Worm (Caenorhabditis elegans) whole organism, L4 larva: ENCODE data around the gene R04E5.9.

Source experiments
- D1046.2 ChIP-seq: fragments of 200-800 bp; sonication (Bioruptor generic); IDR thresholded peaks from 2 replicates; pipeline ENCODE4 v1.3.6; 2022; ENCODE audit warnings: missing genetic modification characterization, missing compliant biosample characterization
- F37D6.2 ChIP-seq: sonication (generic microtip); optimal IDR thresholded peaks from 2 replicates; lab custom pipeline; 2016; ENCODE audit warnings: mild to moderate bottlenecking, missing genetic modification characterization, missing compliant biosample characterization
- T20F7.1 ChIP-seq: fragments of 200-800 bp; sonication (Bioruptor generic); optimal IDR thresholded peaks from 2 replicates; lab custom pipeline; 2018; ENCODE audit warnings: mild to moderate bottlenecking, missing genetic modification characterization, missing compliant biosample characterization
- T26A8.4 ChIP-seq: fragments of 200-800 bp; sonication (Bioruptor generic); IDR thresholded peaks from 2 replicates; pipeline ENCODE4 v1.3.6; 2022; ENCODE audit warnings: missing genetic modification characterization, missing compliant biosample characterization
- Y105C5A.15 ChIP-seq: fragments of 200-800 bp; sonication (Bioruptor generic); IDR thresholded peaks from 2 replicates; pipeline ENCODE4 v1.3.6; 2022; ENCODE audit warnings: missing genetic modification characterization, missing compliant biosample characterization
- aha-1 ChIP-seq: fragments of 150-350 bp; peaks from one replicate; lab custom pipeline; 2014; ENCODE audit warnings: missing biosample characterization, missing genetic modification characterization
- ama-1 ChIP-seq: fragments of 150-350 bp; optimal IDR thresholded peaks from 2 replicates; lab custom pipeline; 2014; ENCODE audit warnings: inconsistent platforms, mixed read lengths
- arid-1 ChIP-seq: fragments of 200-800 bp; sonication (Bioruptor generic); conservative IDR thresholded peaks from 2 replicates; pipeline ENCODE4 v1.3.6; 2022; ENCODE audit warnings: missing genetic modification reagents, missing genetic modification characterization, missing compliant biosample characterization
- ceh-28 ChIP-seq: fragments of 150-350 bp; optimal IDR thresholded peaks from 2 replicates; lab custom pipeline; 2014; ENCODE audit warnings: missing biosample characterization, missing genetic modification reagents, missing genetic modification characterization
- ceh-44 ChIP-seq: fragments of 200-800 bp; sonication (Bioruptor generic); IDR thresholded peaks from 2 replicates; pipeline ENCODE4 v1.3.6; 2022; ENCODE audit warnings: missing genetic modification reagents, missing genetic modification characterization, missing compliant biosample characterization
- ctbp-1 ChIP-seq: fragments of 200-800 bp; sonication (Bioruptor generic); IDR thresholded peaks from 2 replicates; pipeline ENCODE4 v1.3.6; 2022; ENCODE audit warnings: missing genetic modification reagents, missing genetic modification characterization, missing compliant biosample characterization
- daf-16 ChIP-seq, 3 experiments: sonication (generic microtip); optimal IDR thresholded peaks; 2 replicates each; lab custom pipeline; 2016 to 2017; ENCODE audit warnings: missing genetic modification characterization in 3 of 3, missing genetic modification reagents in 3 of 3, mild to moderate bottlenecking in 2 of 3, missing compliant biosample characterization in 2 of 3, missing biosample characterization in 1 of 3, moderate library complexity in 1 of 3
- dmd-6 ChIP-seq: fragments of 200-800 bp; sonication (Bioruptor generic); IDR thresholded peaks from 2 replicates; pipeline ENCODE4 v1.3.6; 2022; ENCODE audit warnings: missing genetic modification reagents, missing genetic modification characterization, missing compliant biosample characterization
- dmd-8 ChIP-seq: fragments of 200-800 bp; sonication (Bioruptor generic); IDR thresholded peaks from 2 replicates; pipeline ENCODE4 v1.3.6; 2022; ENCODE audit warnings: missing genetic modification characterization, missing compliant biosample characterization
- dve-1 ChIP-seq: sonication (generic microtip); optimal IDR thresholded peaks from 2 replicates; lab custom pipeline; 2017; ENCODE audit warnings: antibody characterized with exemption, mild to moderate bottlenecking, missing genetic modification characterization, missing compliant biosample characterization; ENCODE audit not compliant: insufficient read depth
- egl-27 ChIP-seq: sonication (generic microtip); optimal IDR thresholded peaks from 3 replicates; lab custom pipeline; 2017; ENCODE audit warnings: missing biosample characterization, missing genetic modification reagents, missing genetic modification characterization
- egl-43 ChIP-seq: fragments of 200-800 bp; sonication (Bioruptor generic); IDR thresholded peaks from 2 replicates; pipeline ENCODE4 v1.3.6; 2022; ENCODE audit warnings: missing genetic modification reagents, missing genetic modification characterization, missing compliant biosample characterization
- fkh-10 ChIP-seq: fragments of 150-350 bp; optimal IDR thresholded peaks from 2 replicates; lab custom pipeline; 2014; ENCODE audit warnings: missing biosample characterization, missing genetic modification reagents, missing genetic modification characterization
- hif-1 ChIP-seq, 2 experiments: sonication (generic microtip); optimal IDR thresholded peaks; 2 replicates each; lab custom pipeline; 2016 to 2017; ENCODE audit warnings: missing compliant biosample characterization in 2 of 2, missing genetic modification characterization in 2 of 2, missing genetic modification reagents in 2 of 2, missing genotype in 2 of 2, mild to moderate bottlenecking in 1 of 2
- hlh-11 ChIP-seq: fragments of 200-800 bp; sonication (Bioruptor generic); optimal IDR thresholded peaks from 2 replicates; lab custom pipeline; 2018; ENCODE audit warnings: mild to moderate bottlenecking, missing genetic modification characterization, missing compliant biosample characterization
- jun-1 ChIP-seq: fragments of 150-350 bp; optimal IDR thresholded peaks from 2 replicates; lab custom pipeline; 2014; ENCODE audit warnings: missing biosample characterization, missing genetic modification reagents, missing genetic modification characterization
- lin-13 ChIP-seq: fragments of 150-350 bp; optimal IDR thresholded peaks from 2 replicates; lab custom pipeline; 2014; ENCODE audit warnings: missing biosample characterization, missing genetic modification reagents, missing genetic modification characterization
- lin-15B ChIP-seq: fragments of 150-350 bp; sonication (generic microtip); optimal IDR thresholded peaks from 3 replicates; lab custom pipeline; 2014; ENCODE audit warnings: missing biosample characterization, missing genetic modification characterization
- lin-39 ChIP-seq: fragments of 150-350 bp; optimal IDR thresholded peaks from 2 replicates; lab custom pipeline; 2014; ENCODE audit warnings: missing biosample characterization, missing genetic modification reagents, missing genetic modification characterization
- lir-3 ChIP-seq: sonication (generic microtip); optimal IDR thresholded peaks from 2 replicates; lab custom pipeline; 2016; ENCODE audit warnings: mild to moderate bottlenecking, missing genetic modification characterization, missing compliant biosample characterization
- lsy-2 ChIP-seq, 2 experiments: fragments of 150-350 bp in 1 of 2; sonication (generic microtip) in 1 of 2; optimal IDR thresholded peaks; 2 replicates each; lab custom pipeline; 2014 to 2017; ENCODE audit warnings: missing biosample characterization in 2 of 2, missing genetic modification characterization in 2 of 2
- madf-5 ChIP-seq, 2 experiments: fragments of 200-800 bp; sonication (Bioruptor generic); IDR thresholded peaks; 2 replicates each; pipeline ENCODE4 v1.3.6; 2022; ENCODE audit warnings: missing compliant biosample characterization in 2 of 2, missing genetic modification characterization in 2 of 2
- mep-1 ChIP-seq: fragments of 150-350 bp; sonication (generic microtip); optimal IDR thresholded peaks from 3 replicates; lab custom pipeline; 2014; ENCODE audit warnings: missing biosample characterization, missing genetic modification characterization
- mes-2 ChIP-seq: sonication (generic microtip); optimal IDR thresholded peaks from 2 replicates; lab custom pipeline; 2016; ENCODE audit warnings: missing genotype, mild to moderate bottlenecking, missing genetic modification characterization, missing compliant biosample characterization; ENCODE audit not compliant: poor library complexity, severe bottlenecking
- mxl-2 ChIP-seq: fragments of 200-800 bp; sonication (Bioruptor generic); conservative IDR thresholded peaks from 2 replicates; pipeline ENCODE4 v1.3.6; 2022; ENCODE audit warnings: missing genetic modification reagents, missing genetic modification characterization, missing compliant biosample characterization
- mxl-3 ChIP-seq: fragments of 200-800 bp; sonication (Bioruptor generic); optimal IDR thresholded peaks from 2 replicates; lab custom pipeline; 2018; ENCODE audit warnings: mild to moderate bottlenecking, missing genetic modification characterization, missing compliant biosample characterization
- nhr-10 ChIP-seq: fragments of 150-350 bp; optimal IDR thresholded peaks from 2 replicates; lab custom pipeline; 2014; ENCODE audit warnings: missing biosample characterization, missing genetic modification characterization
- nhr-102 ChIP-seq: sonication (generic microtip); optimal IDR thresholded peaks from 2 replicates; lab custom pipeline; 2016; ENCODE audit warnings: mild to moderate bottlenecking, missing genetic modification characterization, moderate library complexity, missing compliant biosample characterization
- nhr-11 ChIP-seq: fragments of 150-350 bp; optimal IDR thresholded peaks from 2 replicates; lab custom pipeline; 2014; ENCODE audit warnings: missing biosample characterization, missing genetic modification characterization
- nhr-111 ChIP-seq: fragments of 200-800 bp; sonication (Bioruptor generic); optimal IDR thresholded peaks from 2 replicates; lab custom pipeline; 2018; ENCODE audit warnings: mild to moderate bottlenecking, missing genetic modification characterization, missing compliant biosample characterization
- nhr-28 ChIP-seq: fragments of 150-350 bp; optimal IDR thresholded peaks from 2 replicates; lab custom pipeline; 2014; ENCODE audit warnings: missing biosample characterization, missing genetic modification characterization
- nhr-42 ChIP-seq: fragments of 200-800 bp; sonication (Bioruptor generic); IDR thresholded peaks from 2 replicates; pipeline ENCODE4 v1.3.6; 2022; ENCODE audit warnings: missing genetic modification characterization, missing compliant biosample characterization
- nhr-48 ChIP-seq: sonication (generic microtip); optimal IDR thresholded peaks from 2 replicates; lab custom pipeline; 2016; ENCODE audit warnings: mild to moderate bottlenecking, missing genetic modification characterization, missing compliant biosample characterization
- nhr-6 ChIP-seq: fragments of 150-350 bp; optimal IDR thresholded peaks from 2 replicates; lab custom pipeline; 2014; ENCODE audit warnings: missing biosample characterization, missing genetic modification characterization
- nhr-77 ChIP-seq: fragments of 150-350 bp; optimal IDR thresholded peaks from 2 replicates; lab custom pipeline; 2014; ENCODE audit warnings: missing biosample characterization, missing genetic modification characterization
- pha-4 ChIP-seq, 2 experiments: fragments of 150-350 bp in 1 of 2; fragments of 200-800 bp in 1 of 2; sonication (Bioruptor generic) in 1 of 2; IDR thresholded peaks in 1 of 2; optimal IDR thresholded peaks in 1 of 2; 2 replicates each; pipeline versions ENCODE4 v1.3.6 to Lab custom; 2014 to 2022; ENCODE audit warnings: missing genetic modification characterization in 2 of 2, missing genetic modification reagents in 2 of 2, missing biosample characterization in 1 of 2, missing compliant biosample characterization in 1 of 2
- php-3 ChIP-seq: fragments of 200-800 bp; sonication (Bioruptor generic); IDR thresholded peaks from 2 replicates; pipeline ENCODE4 v1.3.6; 2022; ENCODE audit warnings: missing genetic modification reagents, missing genetic modification characterization, missing compliant biosample characterization
- sdz-12 ChIP-seq: fragments of 200-800 bp; sonication (Bioruptor generic); optimal IDR thresholded peaks from 2 replicates; lab custom pipeline; 2018; ENCODE audit warnings: mild to moderate bottlenecking, missing genetic modification characterization, missing compliant biosample characterization
- spr-1 ChIP-seq: sonication (generic microtip); optimal IDR thresholded peaks from 2 replicates; lab custom pipeline; 2016; ENCODE audit warnings: mild to moderate bottlenecking, missing genetic modification characterization, missing compliant biosample characterization
- tag-97 ChIP-seq: fragments of 200-800 bp; sonication (Bioruptor generic); IDR thresholded peaks from 2 replicates; pipeline ENCODE4 v1.3.6; 2022; ENCODE audit warnings: missing genetic modification characterization, missing compliant biosample characterization
- tra-1 ChIP-seq: fragments of 200-800 bp; sonication (Bioruptor generic); IDR thresholded peaks from 2 replicates; pipeline ENCODE4 v1.3.6; 2022; ENCODE audit warnings: missing genetic modification reagents, missing genetic modification characterization, missing compliant biosample characterization
- unc-130 ChIP-seq: sonication (generic microtip); optimal IDR thresholded peaks from 2 replicates; lab custom pipeline; 2016; ENCODE audit warnings: missing genetic modification reagents, missing genetic modification characterization, missing compliant biosample characterization
- unc-62 ChIP-seq, 3 experiments: fragments of 150-350 bp in 1 of 3; sonication (generic microtip); optimal IDR thresholded peaks in 2 of 3; peaks in 1 of 3; 1 replicate in 1 of 3; 2 replicates in 2 of 3; lab custom pipeline; 2014 to 2017; ENCODE audit warnings: missing biosample characterization in 3 of 3, missing genetic modification characterization in 3 of 3, missing genetic modification reagents in 3 of 3, missing genotype in 1 of 3
- zip-2 ChIP-seq: fragments of 150-350 bp; optimal IDR thresholded peaks from 2 replicates; lab custom pipeline; 2014; ENCODE audit warnings: missing biosample characterization, missing genetic modification characterization
- ztf-11 ChIP-seq: fragments of 150-350 bp; optimal IDR thresholded peaks from 2 replicates; lab custom pipeline; 2014; ENCODE audit warnings: missing biosample characterization, missing genetic modification characterization

Gene R04E5.9

DNA sequence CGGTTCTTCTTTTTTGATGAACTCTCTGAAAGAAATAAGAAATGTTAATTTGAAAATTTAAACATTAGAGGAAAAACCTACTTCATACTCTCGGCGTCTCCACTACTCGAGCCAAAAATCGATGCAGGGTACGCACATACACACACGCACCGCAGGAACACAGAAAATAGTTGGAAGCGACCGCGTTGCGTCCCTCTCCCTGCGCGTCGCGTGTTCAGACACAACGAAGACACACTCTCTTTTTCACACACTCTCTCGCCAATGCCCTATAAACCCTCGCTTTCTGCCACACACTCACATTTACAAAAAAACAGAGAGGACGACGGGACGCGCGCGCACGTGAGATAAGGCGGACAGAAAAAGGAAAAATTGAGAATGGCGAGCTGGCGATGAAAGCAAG lies at the start of gene R04E5.9:
TSS of gene R04E5.9 (minus strand) at position 235 of the 400 bp plus-strand sequence.
- peak; percentile 78 for TF ChIP-seq mes-2 (tag; lab: Kevin White, UChicago)
- TF ChIP-seq ama-1 = peak; percentile 50
- TF ChIP-seq jun-1 (tag; lab: Kevin White, UChicago) = peak; percentile 52
- TF ChIP-seq ctbp-1 (GFP tag; lab: Robert Waterston, UW) = peak; percentile 80
- no peak for TF ChIP-seq ztf-11 (tag; lab: Kevin White, UChicago)
- peak; percentile 93 for TF ChIP-seq nhr-77 (tag; lab: Kevin White, UChicago)
- TF ChIP-seq hlh-11 = peak; percentile 96
- TF ChIP-seq lin-13 (GFP tag; lab: Kevin White, UChicago) = peak; percentile 74
- no peak for TF ChIP-seq unc-130 (GFP tag; lab: Kevin White, UChicago)
- peak; percentile 93 for TF ChIP-seq dve-1 (tag; lab: Kevin White, UChicago)
- TF ChIP-seq nhr-11 (tag; lab: Kevin White, UChicago) = peak; percentile 92
- peak; percentile 23 for TF ChIP-seq spr-1 (tag; lab: Kevin White, UChicago)
- TF ChIP-seq dmd-8 (GFP tag; lab: Robert Waterston, UW) = no peak
- peak; percentile 47; the same call in 1 of the 2 replicates for TF ChIP-seq nhr-42
- no peak for TF ChIP-seq egl-27
- TF ChIP-seq arid-1 (GFP tag; lab: Robert Waterston, UW) = peak; percentile 74
- peak; percentile 90 for TF ChIP-seq fkh-10 (GFP tag; lab: Kevin White, UChicago)
- peak; percentile 21 for TF ChIP-seq nhr-10 (tag; lab: Kevin White, UChicago)
- peak; percentile 74; the same call in 1 of the 2 replicates for TF ChIP-seq php-3 (GFP tag; lab: Robert Waterston, UW)
- no peak for TF ChIP-seq lin-39
- TF ChIP-seq nhr-102 (tag; lab: Kevin White, UChicago) = peak; percentile 71
- TF ChIP-seq ceh-44 (GFP tag; lab: Robert Waterston, UW) = no peak
- TF ChIP-seq tag-97 (GFP tag; lab: Robert Waterston, UW) = no peak
- TF ChIP-seq madf-5 (GFP tag; IDR thresholded peaks at IDR 0.05; lab: Robert Waterston, UW) = no peak
- TF ChIP-seq zip-2 (tag; lab: Kevin White, UChicago) = no peak
- TF ChIP-seq nhr-28 = peak; percentile 94
- TF ChIP-seq Y105C5A.15 (GFP tag; lab: Robert Waterston, UW) = 0 out of 2 replicates have a peak, but pooled peaks have one; percentile 42
- TF ChIP-seq lir-3 (tag; lab: Kevin White, UChicago) = no peak
- TF ChIP-seq mep-1 = peak; percentile 94
- TF ChIP-seq lin-15B (tag; lab: Kevin White, UChicago) = no peak
- TF ChIP-seq lsy-2 (tag; optimal IDR thresholded peaks at IDR 0.05; lab: Kevin White, UChicago) = peak; percentile 70 to 84
- TF ChIP-seq F37D6.2 (tag; lab: Kevin White, UChicago) = peak; percentile 84
- no peak for TF ChIP-seq sdz-12 (GFP tag; lab: Kevin White, UChicago)
- TF ChIP-seq T20F7.1 = peak; percentile 72
- peak; percentile 77 for TF ChIP-seq ceh-28
- peak; percentile 81 for TF ChIP-seq nhr-48 (tag; lab: Kevin White, UChicago)
- peak; percentile 89 for TF ChIP-seq tra-1 (GFP tag; lab: Robert Waterston, UW)
- TF ChIP-seq D1046.2 (GFP tag; lab: Robert Waterston, UW) = peak; percentile 65; the same call in 1 of the 2 replicates
- TF ChIP-seq nhr-111 (GFP tag; lab: Kevin White, UChicago) = no peak
- peak in 1 of 2 experiments; percentile 99 for TF ChIP-seq unc-62 (GFP tag; optimal IDR thresholded peaks at IDR 0.05 in 1 of 2; lab: Kevin White, UChicago)
- no peak for TF ChIP-seq unc-62 (tag; optimal IDR thresholded peaks at IDR 0.05; lab: Kevin White, UChicago)
- peak; percentile 98 for TF ChIP-seq mxl-3 (GFP tag; lab: Kevin White, UChicago)
- TF ChIP-seq egl-43 (GFP tag; lab: Robert Waterston, UW) = peak; percentile 85
- peak; percentile 7 to 46 for TF ChIP-seq daf-16 (GFP tag; optimal IDR thresholded peaks at IDR 0.05; lab: Kevin White, UChicago)
- TF ChIP-seq daf-16 (tag; optimal IDR thresholded peaks at IDR 0.05; lab: Kevin White, UChicago) = peak; percentile 85
- TF ChIP-seq aha-1 = peak; percentile 100
- peak; percentile 24 to 89 for TF ChIP-seq hif-1 (tag; optimal IDR thresholded peaks at IDR 0.05; lab: Kevin White, UChicago)
- peak; percentile 78 for TF ChIP-seq T26A8.4 (GFP tag; lab: Robert Waterston, UW)
- 0 out of 2 replicates have a peak, but pooled peaks have one; percentile 32 for TF ChIP-seq mxl-2 (GFP tag; lab: Robert Waterston, UW)
- peak; percentile 95 for TF ChIP-seq dmd-6 (GFP tag; lab: Robert Waterston, UW)
- peak; percentile 58; the same call in 1 of the 2 replicates for TF ChIP-seq pha-4 (GFP tag; IDR thresholded peaks at IDR 0.05; lab: Robert Waterston, UW)
- TF ChIP-seq pha-4 (tag; optimal IDR thresholded peaks at IDR 0.05; lab: Kevin White, UChicago) = peak; percentile 33
- TF ChIP-seq nhr-6 (tag; lab: Kevin White, UChicago) = peak; percentile 5
